Worm (Caenorhabditis elegans) whole organism, L4 larva: Measurements from ENCODE around the gene D2062.1.
"Not testable (repeated sequence)": the region's sequence is repeated elsewhere in the genome, so short reads cannot be mapped to it uniquely, and the experiment has no call there.

Source experiments
- T26A8.4 ChIP-seq: fragments of 200-800 bp; sonication (Bioruptor generic); IDR thresholded peaks from 2 replicates; pipeline ENCODE4 v1.3.6; 2022; ENCODE audit warnings: missing genetic modification characterization, missing compliant biosample characterization
- Y105C5A.15 ChIP-seq: fragments of 200-800 bp; sonication (Bioruptor generic); IDR thresholded peaks from 2 replicates; pipeline ENCODE4 v1.3.6; 2022; ENCODE audit warnings: missing genetic modification characterization, missing compliant biosample characterization
- Y48G9A.11 ChIP-seq: fragments of 200-800 bp; sonication (Bioruptor generic); IDR thresholded peaks from 2 replicates; pipeline ENCODE4 v1.3.6; 2022; ENCODE audit warnings: missing genetic modification reagents, missing genetic modification characterization, missing compliant biosample characterization
- Y5F2A.4 ChIP-seq: fragments of 200-800 bp; sonication (Bioruptor generic); optimal IDR thresholded peaks from 2 replicates; lab custom pipeline; 2018; ENCODE audit warnings: mild to moderate bottlenecking, missing genetic modification characterization, missing compliant biosample characterization
- ZK546.5 ChIP-seq, 2 experiments: sonication (generic microtip); optimal IDR thresholded peaks; 2 replicates each; lab custom pipeline; 2017; ENCODE audit warnings: missing biosample characterization in 2 of 2, missing genetic modification characterization in 2 of 2
- aha-1 ChIP-seq: fragments of 150-350 bp; peaks from one replicate; lab custom pipeline; 2014; ENCODE audit warnings: missing biosample characterization, missing genetic modification characterization
- ama-1 ChIP-seq: fragments of 150-350 bp; optimal IDR thresholded peaks from 2 replicates; lab custom pipeline; 2014; ENCODE audit warnings: inconsistent platforms, mixed read lengths
- attf-4 ChIP-seq: sonication (generic microtip); optimal IDR thresholded peaks from 3 replicates; lab custom pipeline; 2017; ENCODE audit warnings: missing biosample characterization, missing genetic modification characterization
- ceh-20 ChIP-seq: fragments of 200-800 bp; sonication (Bioruptor generic); IDR thresholded peaks from 2 replicates; pipeline ENCODE4 v1.3.6; 2022; ENCODE audit warnings: missing genetic modification reagents, missing genetic modification characterization, missing compliant biosample characterization
- ceh-82 ChIP-seq: sonication (generic microtip); optimal IDR thresholded peaks from 2 replicates; lab custom pipeline; 2017; ENCODE audit warnings: missing biosample characterization, missing genetic modification characterization
- cey-2 ChIP-seq: sonication (generic microtip); optimal IDR thresholded peaks from 3 replicates; lab custom pipeline; 2017; ENCODE audit warnings: missing genetic modification characterization, mild to moderate bottlenecking, missing compliant biosample characterization, antibody characterized with exemption, borderline replicate concordance; ENCODE audit not compliant: insufficient read depth
- daf-12 ChIP-seq: fragments of 150-350 bp; optimal IDR thresholded peaks from 2 replicates; lab custom pipeline; 2014; ENCODE audit warnings: missing biosample characterization, missing genetic modification reagents, missing genetic modification characterization
- daf-16 ChIP-seq, 3 experiments: sonication (generic microtip); optimal IDR thresholded peaks; 2 replicates each; lab custom pipeline; 2016 to 2017; ENCODE audit warnings: missing genetic modification characterization in 3 of 3, missing genetic modification reagents in 3 of 3, mild to moderate bottlenecking in 2 of 3, missing compliant biosample characterization in 2 of 3, missing biosample characterization in 1 of 3, moderate library complexity in 1 of 3
- dmd-6 ChIP-seq: fragments of 200-800 bp; sonication (Bioruptor generic); IDR thresholded peaks from 2 replicates; pipeline ENCODE4 v1.3.6; 2022; ENCODE audit warnings: missing genetic modification reagents, missing genetic modification characterization, missing compliant biosample characterization
- fkh-10 ChIP-seq: fragments of 150-350 bp; optimal IDR thresholded peaks from 2 replicates; lab custom pipeline; 2014; ENCODE audit warnings: missing biosample characterization, missing genetic modification reagents, missing genetic modification characterization
- lin-1 ChIP-seq: fragments of 200-800 bp; sonication (Bioruptor generic); IDR thresholded peaks from 2 replicates; pipeline ENCODE4 v1.3.6; 2022; ENCODE audit warnings: missing genetic modification reagents, missing genetic modification characterization, missing compliant biosample characterization
- lin-13 ChIP-seq: fragments of 150-350 bp; optimal IDR thresholded peaks from 2 replicates; lab custom pipeline; 2014; ENCODE audit warnings: missing biosample characterization, missing genetic modification reagents, missing genetic modification characterization
- lin-15B ChIP-seq: fragments of 150-350 bp; sonication (generic microtip); optimal IDR thresholded peaks from 3 replicates; lab custom pipeline; 2014; ENCODE audit warnings: missing biosample characterization, missing genetic modification characterization
- lin-38 ChIP-seq: fragments of 200-800 bp; sonication (Bioruptor generic); IDR thresholded peaks from 2 replicates; pipeline ENCODE4 v1.3.6; 2022; ENCODE audit warnings: missing genetic modification reagents, missing genetic modification characterization, missing compliant biosample characterization
- lsy-2 ChIP-seq, 2 experiments: fragments of 150-350 bp in 1 of 2; sonication (generic microtip) in 1 of 2; optimal IDR thresholded peaks; 2 replicates each; lab custom pipeline; 2014 to 2017; ENCODE audit warnings: missing biosample characterization in 2 of 2, missing genetic modification characterization in 2 of 2
- mdl-1 ChIP-seq, 2 experiments: fragments of 150-350 bp in 1 of 2; sonication (generic microtip) in 1 of 2; optimal IDR thresholded peaks; 2 replicates each; lab custom pipeline; 2014 to 2017; ENCODE audit warnings: missing biosample characterization in 2 of 2, missing genetic modification characterization in 2 of 2
- mxl-3 ChIP-seq: fragments of 200-800 bp; sonication (Bioruptor generic); optimal IDR thresholded peaks from 2 replicates; lab custom pipeline; 2018; ENCODE audit warnings: mild to moderate bottlenecking, missing genetic modification characterization, missing compliant biosample characterization
- nhr-10 ChIP-seq: fragments of 150-350 bp; optimal IDR thresholded peaks from 2 replicates; lab custom pipeline; 2014; ENCODE audit warnings: missing biosample characterization, missing genetic modification characterization
- nhr-111 ChIP-seq: fragments of 200-800 bp; sonication (Bioruptor generic); optimal IDR thresholded peaks from 2 replicates; lab custom pipeline; 2018; ENCODE audit warnings: mild to moderate bottlenecking, missing genetic modification characterization, missing compliant biosample characterization
- nhr-28 ChIP-seq: fragments of 150-350 bp; optimal IDR thresholded peaks from 2 replicates; lab custom pipeline; 2014; ENCODE audit warnings: missing biosample characterization, missing genetic modification characterization
- nhr-48 ChIP-seq: sonication (generic microtip); optimal IDR thresholded peaks from 2 replicates; lab custom pipeline; 2016; ENCODE audit warnings: mild to moderate bottlenecking, missing genetic modification characterization, missing compliant biosample characterization
- nhr-6 ChIP-seq: fragments of 150-350 bp; optimal IDR thresholded peaks from 2 replicates; lab custom pipeline; 2014; ENCODE audit warnings: missing biosample characterization, missing genetic modification characterization
- nhr-77 ChIP-seq: fragments of 150-350 bp; optimal IDR thresholded peaks from 2 replicates; lab custom pipeline; 2014; ENCODE audit warnings: missing biosample characterization, missing genetic modification characterization
- pqm-1 ChIP-seq: sonication (generic microtip); optimal IDR thresholded peaks from 2 replicates; lab custom pipeline; 2017; ENCODE audit warnings: missing biosample characterization, missing genetic modification characterization
- rbr-2 ChIP-seq: sonication (generic microtip); optimal IDR thresholded peaks from 2 replicates; lab custom pipeline; 2016; ENCODE audit warnings: missing genotype, missing genetic modification characterization, missing compliant biosample characterization
- saeg-2 ChIP-seq: fragments of 200-800 bp; sonication (Bioruptor generic); IDR thresholded peaks from 2 replicates; pipeline ENCODE4 v1.3.6; 2022; ENCODE audit warnings: missing genetic modification reagents, missing genetic modification characterization, missing compliant biosample characterization
- sdz-12 ChIP-seq: fragments of 200-800 bp; sonication (Bioruptor generic); optimal IDR thresholded peaks from 2 replicates; lab custom pipeline; 2018; ENCODE audit warnings: mild to moderate bottlenecking, missing genetic modification characterization, missing compliant biosample characterization
- skn-1 ChIP-seq: fragments of 150-350 bp; optimal IDR thresholded peaks from 2 replicates; lab custom pipeline; 2014; ENCODE audit warnings: missing biosample characterization, missing genetic modification characterization
- snpc-4 ChIP-seq: fragments of 150-350 bp; optimal IDR thresholded peaks from 2 replicates; lab custom pipeline; 2014; ENCODE audit warnings: missing biosample characterization, missing genetic modification characterization
- spr-1 ChIP-seq: sonication (generic microtip); optimal IDR thresholded peaks from 2 replicates; lab custom pipeline; 2016; ENCODE audit warnings: mild to moderate bottlenecking, missing genetic modification characterization, missing compliant biosample characterization
- unc-130 ChIP-seq: sonication (generic microtip); optimal IDR thresholded peaks from 2 replicates; lab custom pipeline; 2016; ENCODE audit warnings: missing genetic modification reagents, missing genetic modification characterization, missing compliant biosample characterization
- unc-39 ChIP-seq: sonication (generic microtip); optimal IDR thresholded peaks from 2 replicates; lab custom pipeline; 2017; ENCODE audit warnings: missing biosample characterization, missing genetic modification characterization
- unc-62 ChIP-seq, 3 experiments: fragments of 150-350 bp in 1 of 3; sonication (generic microtip); optimal IDR thresholded peaks in 2 of 3; peaks in 1 of 3; 1 replicate in 1 of 3; 2 replicates in 2 of 3; lab custom pipeline; 2014 to 2017; ENCODE audit warnings: missing biosample characterization in 3 of 3, missing genetic modification characterization in 3 of 3, missing genetic modification reagents in 3 of 3, missing genotype in 1 of 3
- zfp-2 ChIP-seq: sonication (generic microtip); optimal IDR thresholded peaks from 2 replicates; lab custom pipeline; 2016; ENCODE audit warnings: mild to moderate bottlenecking, missing genetic modification characterization, missing compliant biosample characterization
- zip-11 ChIP-seq: fragments of 200-800 bp; sonication (Bioruptor generic); IDR thresholded peaks from 2 replicates; pipeline ENCODE4 v1.3.6; 2022; ENCODE audit warnings: missing genetic modification characterization, missing compliant biosample characterization

Gene D2062.1

DNA sequence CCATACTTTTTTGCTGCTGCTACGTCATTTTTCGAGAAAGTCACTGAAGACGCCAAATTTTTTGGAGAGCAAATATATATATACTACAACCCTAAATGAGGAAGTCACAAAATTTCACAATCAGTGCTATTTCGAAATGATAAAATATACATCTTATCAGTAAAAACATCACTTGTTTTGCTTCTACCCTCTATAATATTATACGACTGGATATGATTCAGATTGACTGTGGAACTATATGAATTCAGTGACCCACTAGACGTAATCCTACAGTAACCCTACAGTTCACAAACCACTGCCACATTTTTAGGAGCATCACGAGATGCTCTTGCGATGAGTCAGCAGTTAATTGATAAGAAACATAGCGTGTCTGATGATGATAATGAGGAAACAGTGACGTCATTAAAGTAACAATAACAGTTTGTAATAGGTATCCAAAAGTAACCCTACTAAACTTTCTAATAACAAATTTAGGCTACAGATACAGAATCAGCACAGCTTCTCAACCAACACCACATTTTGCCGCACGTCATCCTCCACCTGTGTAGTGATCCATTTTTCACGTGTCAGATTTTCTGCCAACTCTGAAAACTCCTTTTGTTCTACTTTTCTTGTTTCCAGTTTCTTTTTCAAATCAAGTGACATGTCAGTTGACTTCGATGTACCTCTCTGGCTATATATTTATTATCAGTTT lies 44.3 kb upstream of the D2062.1 start, which contains the start of the genes F33H12.7 and sri-39 (continued):
- TF ChIP-seq nhr-48 (tag; lab: Kevin White, UChicago) (no peak), nhr-111 (GFP tag; lab: Kevin White, UChicago) (no peak), saeg-2 (GFP tag; lab: Robert Waterston, UW) (no peak), lsy-2 (tag; optimal IDR thresholded peaks at IDR 0.05; lab: Kevin White, UChicago) (peak in 1 of 2 experiments; percentile 75), ama-1 (lab: Kevin White, UChicago) (no peak), mxl-3 (GFP tag; lab: Kevin White, UChicago) (peak; percentile 42), ceh-82 (no peak), nhr-28 (tag; lab: Kevin White, UChicago) (peak; percentile 81), Y48G9A.11 (GFP tag; lab: Robert Waterston, UW) (no peak), ZK546.5 (tag; optimal IDR thresholded peaks at IDR 0.05; lab: Kevin White, UChicago) (no peak), unc-130 (no peak), T26A8.4 (no peak), skn-1 (no peak), lin-13 (no peak), nhr-10 (tag; lab: Kevin White, UChicago) (no peak), spr-1 (tag; lab: Kevin White, UChicago) (no peak), zip-11 (GFP tag; lab: Robert Waterston, UW) (no peak), snpc-4 (tag; lab: Kevin White, UChicago) (no peak), rbr-2 (tag; lab: Kevin White, UChicago) (no peak), attf-4 (no peak), dmd-6 (GFP tag; lab: Robert Waterston, UW) (peak; percentile 52), mdl-1 (tag; optimal IDR thresholded peaks at IDR 0.05; lab: Kevin White, UChicago) (no peak), daf-16 (GFP tag; optimal IDR thresholded peaks at IDR 0.05; lab: Kevin White, UChicago) (no peak), daf-16 (tag; optimal IDR thresholded peaks at IDR 0.05; lab: Kevin White, UChicago) (peak; percentile 13), sdz-12 (GFP tag; lab: Kevin White, UChicago) (no peak), fkh-10 (GFP tag; lab: Kevin White, UChicago) (no peak), lin-1 (0 out of 2 replicates have a peak, but pooled peaks have one; percentile 9), zfp-2 (tag; lab: Kevin White, UChicago) (no peak), unc-62 (GFP tag; optimal IDR thresholded peaks at IDR 0.05 in 1 of 2; lab: Kevin White, UChicago) (peak in 1 of 2 experiments; percentile 28), unc-62 (tag; optimal IDR thresholded peaks at IDR 0.05; lab: Kevin White, UChicago) (no peak), nhr-77 (tag; lab: Kevin White, UChicago) (peak; percentile 38), cey-2 (tag; lab: Kevin White, UChicago) (no peak), Y5F2A.4 (no peak), unc-39 (no peak), lin-38 (no peak), daf-12 (tag; lab: Kevin White, UChicago) (no peak), nhr-6 (tag; lab: Kevin White, UChicago) (peak; percentile 29), lin-15B (tag; lab: Kevin White, UChicago) (no peak)

ce11 chrII:2600176-2600575 lies 31.1 kb upstream of the D2062.1 start, which contains the start of gene F33H12.1:
F33H12.1 (plus strand) TSS chrII:2600476.
- TF ChIP-seq pqm-1, Y5F2A.4, Y105C5A.15: not testable (repeated sequence)

DNA sequence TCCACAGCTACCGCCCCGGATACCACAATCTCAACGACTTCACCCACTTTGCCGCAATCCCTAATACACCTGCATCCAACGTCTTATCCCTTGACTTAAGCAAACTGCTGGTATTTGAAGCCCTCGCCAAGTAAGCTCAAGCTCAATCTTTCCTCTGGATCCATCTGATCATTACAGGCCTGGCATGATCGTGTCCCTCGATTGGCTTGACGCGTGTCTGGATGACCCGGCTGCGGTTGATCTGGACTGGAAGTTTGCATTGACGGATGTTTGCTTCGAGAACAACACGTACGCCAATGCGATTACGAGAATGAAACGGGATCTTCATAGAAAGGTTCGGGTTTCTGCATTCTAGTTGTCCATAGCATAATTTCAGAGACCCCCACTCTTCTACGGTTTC lies 30.3 kb upstream of the D2062.1 start:
- TF ChIP-seq ceh-20 (no peak), aha-1 (tag; lab: Kevin White, UChicago) (peak; percentile 91)
